Worm (Caenorhabditis elegans) whole organism, young adult: ENCODE measurements around the gene Y105C5B.20.

Experiments used
- ceh-58 ChIP-seq: fragments of 200-800 bp; sonication (Bioruptor generic); IDR thresholded peaks from 2 replicates; pipeline ENCODE4 v1.3.6; 2022; ENCODE audit warnings: missing genetic modification characterization, missing compliant biosample characterization
- hlh-12 ChIP-seq: sonication (generic microtip); optimal IDR thresholded peaks from 2 replicates; lab custom pipeline; 2016; ENCODE audit warnings: missing genetic modification characterization, missing compliant biosample characterization
- snpc-1.3 ChIP-seq: sonication (generic microtip); optimal IDR thresholded peaks from 2 replicates; lab custom pipeline; 2017; ENCODE audit warnings: missing genetic modification characterization, mild to moderate bottlenecking, missing compliant biosample characterization, antibody characterized with exemption, moderate library complexity, missing genotype, missing genetic modification reagents; ENCODE audit not compliant: insufficient read depth
- unc-130 ChIP-seq: sonication (generic microtip); optimal IDR thresholded peaks from 2 replicates; lab custom pipeline; 2016; ENCODE audit warnings: missing genetic modification reagents, missing genetic modification characterization, missing compliant biosample characterization
- unc-62 ChIP-seq: fragments of 150-350 bp; optimal IDR thresholded peaks from 2 replicates; lab custom pipeline; 2014; ENCODE audit warnings: missing biosample characterization, missing genetic modification reagents, missing genetic modification characterization

ce11 chrIV:15951640-15952039 is 42.8 kb downstream of the Y105C5B.20 start, which contains the start of gene Y105C5B.15:
- TF ChIP-seq snpc-1.3 (tag; lab: Kevin White, UChicago) (no peak), ceh-58 (GFP tag; lab: Robert Waterston, UW) (no peak), unc-62 (no peak), unc-130 (no peak), hlh-12 (tag; lab: Kevin White, UChicago) (no peak)
